Worm (Caenorhabditis elegans) whole organism, young adult: ENCODE results near the gene H29C22.1.
"Not testable (repeated sequence)": the region's sequence is repeated elsewhere in the genome, so short reads cannot be mapped to it uniquely, and the experiment has no call there.

Experiments used
- B0035.1 ChIP-seq: sonication (generic microtip); optimal IDR thresholded peaks from 2 replicates; lab custom pipeline; 2016; ENCODE audit warnings: missing genetic modification characterization, mild to moderate bottlenecking, missing compliant biosample characterization, missing genotype, missing genetic modification reagents
- B0261.1 ChIP-seq: sonication (generic microtip); optimal IDR thresholded peaks from 2 replicates; lab custom pipeline; 2016; ENCODE audit warnings: mild to moderate bottlenecking, missing genetic modification characterization, moderate library complexity, missing compliant biosample characterization
- B0336.3 ChIP-seq: fragments of 200-800 bp; sonication (Bioruptor generic); IDR thresholded peaks from 2 replicates; pipeline ENCODE4 v1.3.6; 2022; ENCODE audit warnings: missing genetic modification characterization, missing compliant biosample characterization
- C17E4.6 ChIP-seq: fragments of 200-800 bp; sonication (Bioruptor generic); IDR thresholded peaks from 2 replicates; pipeline ENCODE4 v1.3.6; 2022; ENCODE audit warnings: missing genetic modification reagents, missing genetic modification characterization, missing compliant biosample characterization
- D2030.7 ChIP-seq: fragments of 200-800 bp; sonication (Bioruptor generic); IDR thresholded peaks from 2 replicates; pipeline ENCODE4 v1.3.6; 2022; ENCODE audit warnings: missing genetic modification reagents, missing genetic modification characterization, missing compliant biosample characterization
- K11D2.4 ChIP-seq: fragments of 200-800 bp; sonication (Bioruptor generic); IDR thresholded peaks from 2 replicates; pipeline ENCODE4 v1.3.6; 2022; ENCODE audit warnings: missing genetic modification reagents, missing genetic modification characterization, missing compliant biosample characterization
- Y53F4B.3 ChIP-seq: fragments of 200-800 bp; sonication (Bioruptor generic); IDR thresholded peaks from 2 replicates; pipeline ENCODE4 v1.3.6; 2022; ENCODE audit warnings: missing genetic modification reagents, missing genetic modification characterization, missing compliant biosample characterization
- Y67H2A.10 ChIP-seq: fragments of 200-800 bp; sonication (Bioruptor generic); conservative IDR thresholded peaks from 2 replicates; pipeline ENCODE4 v1.3.6; 2022; ENCODE audit warnings: missing genetic modification reagents, missing genetic modification characterization, missing compliant biosample characterization
- Y79H2A.3 ChIP-seq: fragments of 200-800 bp; sonication (Bioruptor generic); conservative IDR thresholded peaks from 2 replicates; pipeline ENCODE4 v1.3.6; 2022; ENCODE audit warnings: missing genetic modification reagents, missing genetic modification characterization, missing compliant biosample characterization
- Y95B8A.8 ChIP-seq: fragments of 200-800 bp; sonication (Bioruptor generic); IDR thresholded peaks from 2 replicates; pipeline ENCODE4 v1.3.6; 2022; ENCODE audit warnings: missing genetic modification reagents, missing genetic modification characterization, missing compliant biosample characterization
- aptf-2 ChIP-seq: fragments of 200-800 bp; sonication (Bioruptor generic); conservative IDR thresholded peaks from 2 replicates; pipeline ENCODE4 v1.3.6; 2022; ENCODE audit warnings: missing genetic modification reagents, missing genetic modification characterization, missing compliant biosample characterization
- cebp-2 ChIP-seq: fragments of 200-800 bp; sonication (Bioruptor generic); IDR thresholded peaks from 2 replicates; pipeline ENCODE4 v1.3.6; 2022; ENCODE audit warnings: missing genetic modification characterization, missing compliant biosample characterization
- ceh-100 ChIP-seq: fragments of 200-800 bp; sonication (Bioruptor generic); IDR thresholded peaks from 2 replicates; pipeline ENCODE4 v1.3.6; 2022; ENCODE audit warnings: missing genetic modification reagents, missing genetic modification characterization, missing compliant biosample characterization
- ceh-40 ChIP-seq: fragments of 200-800 bp; sonication (Bioruptor generic); IDR thresholded peaks from 2 replicates; pipeline ENCODE4 v1.3.6; 2022; ENCODE audit warnings: missing genetic modification characterization, missing compliant biosample characterization
- ceh-79 ChIP-seq: sonication (generic microtip); optimal IDR thresholded peaks from 2 replicates; lab custom pipeline; 2017; ENCODE audit warnings: mild to moderate bottlenecking, missing genetic modification characterization, missing compliant biosample characterization
- egl-44 ChIP-seq: fragments of 200-800 bp; sonication (Bioruptor generic); IDR thresholded peaks from 2 replicates; pipeline ENCODE4 v1.3.6; 2022; ENCODE audit warnings: missing genetic modification reagents, missing genetic modification characterization, missing compliant biosample characterization
- egrh-3 ChIP-seq: fragments of 200-800 bp; sonication (Bioruptor generic); IDR thresholded peaks from 2 replicates; pipeline ENCODE4 v1.3.6; 2022; ENCODE audit warnings: missing genetic modification reagents, missing genetic modification characterization, missing compliant biosample characterization
- him-1 ChIP-seq: sonication (generic microtip); optimal IDR thresholded peaks from 2 replicates; lab custom pipeline; 2016; ENCODE audit warnings: missing genotype, missing genetic modification reagents, missing genetic modification characterization, missing compliant biosample characterization
- hlh-12 ChIP-seq: sonication (generic microtip); optimal IDR thresholded peaks from 2 replicates; lab custom pipeline; 2016; ENCODE audit warnings: missing genetic modification characterization, missing compliant biosample characterization
- hlh-26 ChIP-seq: fragments of 200-800 bp; sonication (Bioruptor generic); conservative IDR thresholded peaks from 2 replicates; pipeline ENCODE4 v1.3.6; 2022; ENCODE audit warnings: missing genetic modification reagents, missing genetic modification characterization, missing compliant biosample characterization
- lag-1 ChIP-seq: fragments of 200-800 bp; sonication (Bioruptor generic); IDR thresholded peaks from 2 replicates; pipeline ENCODE4 v1.3.6; 2022; ENCODE audit warnings: missing genetic modification reagents, missing genetic modification characterization, missing compliant biosample characterization
- lin-26 ChIP-seq: fragments of 200-800 bp; sonication (Bioruptor generic); IDR thresholded peaks from 2 replicates; pipeline ENCODE4 v1.3.6; 2022; ENCODE audit warnings: missing genetic modification reagents, missing genetic modification characterization, missing compliant biosample characterization
- lsl-1 ChIP-seq: fragments of 200-800 bp; sonication (Bioruptor generic); optimal IDR thresholded peaks from 2 replicates; lab custom pipeline; 2018; ENCODE audit warnings: mild to moderate bottlenecking, missing genetic modification characterization, moderate library complexity, missing compliant biosample characterization
- lsy-27 ChIP-seq: sonication (generic microtip); optimal IDR thresholded peaks from 2 replicates; lab custom pipeline; 2017; ENCODE audit warnings: missing genetic modification characterization, mild to moderate bottlenecking, missing compliant biosample characterization, antibody characterized with exemption, missing genotype, borderline replicate concordance; ENCODE audit not compliant: insufficient read depth
- madf-8 ChIP-seq: fragments of 200-800 bp; sonication (Bioruptor generic); conservative IDR thresholded peaks from 2 replicates; pipeline ENCODE4 v1.3.6; 2022; ENCODE audit warnings: missing genetic modification reagents, missing genetic modification characterization, missing compliant biosample characterization
- mcd-1 ChIP-seq: fragments of 200-800 bp; sonication (Bioruptor generic); IDR thresholded peaks from 2 replicates; pipeline ENCODE4 v1.3.6; 2022; ENCODE audit warnings: missing genetic modification reagents, missing genetic modification characterization, missing compliant biosample characterization
- nhr-90 ChIP-seq: sonication (generic microtip); optimal IDR thresholded peaks from 2 replicates; lab custom pipeline; 2016; ENCODE audit warnings: missing genotype, mild to moderate bottlenecking, missing genetic modification characterization, missing compliant biosample characterization
- rpc-1 ChIP-seq, 2 experiments: fragments of 150-350 bp in 1 of 2; sonication (generic microtip) in 1 of 2; optimal IDR thresholded peaks; 2 replicates each; lab custom pipeline; 2014 to 2018; ENCODE audit warnings: missing biosample characterization in 1 of 2, missing genetic modification characterization in 1 of 2, missing genetic modification reagents in 1 of 2, missing genotype in 1 of 2
- tbp1 ChIP-seq: fragments of 200-800 bp; sonication (Bioruptor generic); optimal IDR thresholded peaks from 2 replicates; lab custom pipeline; 2018; ENCODE audit warnings: mild to moderate bottlenecking, missing genetic modification characterization, missing compliant biosample characterization
- ztf-22 ChIP-seq: fragments of 200-800 bp; sonication (Bioruptor generic); optimal IDR thresholded peaks from 2 replicates; lab custom pipeline; 2018; ENCODE audit warnings: mild to moderate bottlenecking, missing genetic modification characterization, moderate library complexity, missing compliant biosample characterization
- ztf-25 ChIP-seq: fragments of 200-800 bp; sonication (Bioruptor generic); IDR thresholded peaks from 2 replicates; pipeline ENCODE4 v1.3.6; 2022; ENCODE audit warnings: missing genetic modification reagents, missing genetic modification characterization, missing compliant biosample characterization
- ztf-6 ChIP-seq: fragments of 200-800 bp; sonication (Bioruptor generic); IDR thresholded peaks from 2 replicates; pipeline ENCODE4 v1.3.6; 2022; ENCODE audit warnings: missing genetic modification reagents, missing genetic modification characterization, missing compliant biosample characterization

Gene H29C22.1

DNA sequence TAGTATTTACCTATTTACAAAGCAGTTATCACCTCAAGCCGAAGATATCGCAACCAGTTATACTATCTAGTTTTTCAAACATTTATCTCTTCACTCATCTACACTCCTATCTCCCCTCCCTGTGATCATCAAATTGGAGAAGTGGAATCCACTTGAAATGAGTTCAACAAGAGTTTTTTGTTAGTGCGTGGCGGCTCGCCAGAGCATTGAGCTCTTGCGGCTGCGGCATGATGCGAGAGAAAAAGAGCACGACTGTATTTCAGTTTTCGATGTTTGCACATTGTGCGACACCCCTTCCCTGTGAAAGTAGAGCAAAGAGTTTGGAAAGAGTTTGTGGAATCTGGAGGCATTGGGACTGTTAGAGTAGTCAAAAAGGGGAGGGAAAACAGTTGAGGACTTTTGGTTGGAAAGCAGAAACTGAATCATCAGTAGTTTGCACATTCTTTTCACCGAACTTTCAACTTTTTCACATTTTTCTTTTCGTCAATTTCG, 19.6 kb upstream of the H29C22.1 start, which contains the start of gene T20B5.2:
Gene T20B5.2 (plus strand): TSS at position 442 of the 492 bp plus-strand sequence.
- TF ChIP-seq madf-8 (GFP tag; lab: Robert Waterston, UW) (no peak), hlh-12 (tag; lab: Kevin White, UChicago) (no peak), K11D2.4 (GFP tag; lab: Robert Waterston, UW) (no peak), ztf-6 (GFP tag; lab: Robert Waterston, UW) (no peak), lsl-1 (GFP tag; lab: Kevin White, UChicago) (no peak), lag-1 (GFP tag; lab: Robert Waterston, UW) (no peak), ztf-25 (GFP tag; lab: Robert Waterston, UW) (no peak), mcd-1 (GFP tag; lab: Robert Waterston, UW) (no peak), lsy-27 (tag; lab: Kevin White, UChicago) (no peak)

DNA sequence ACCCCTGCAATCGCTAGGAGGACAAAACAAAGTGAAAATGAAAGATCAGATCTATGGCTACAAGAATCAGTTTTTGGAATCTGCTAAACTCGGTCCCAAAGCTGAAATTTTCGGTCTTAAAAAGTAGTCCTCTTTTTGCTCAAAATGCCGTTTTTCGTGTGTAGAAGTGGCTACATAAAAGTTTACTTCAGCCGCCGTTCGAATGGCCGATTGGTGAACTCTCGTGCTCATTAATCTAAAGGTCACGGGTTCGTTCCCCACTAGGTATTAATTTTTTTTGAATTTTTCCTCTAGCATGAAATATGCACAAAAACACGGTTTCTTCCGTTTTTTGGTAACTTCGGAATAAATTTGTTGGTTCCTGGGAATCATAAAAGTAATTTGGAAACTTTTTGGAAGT, 14.6 kb upstream of the H29C22.1 start:
- peak; percentile 87 for TF ChIP-seq lin-26
- peak; percentile 23 for TF ChIP-seq B0261.1 (tag; lab: Kevin White, UChicago)
- 0 out of 2 replicates have a peak, but pooled peaks have one; percentile 14 for TF ChIP-seq Y53F4B.3 (GFP tag; lab: Robert Waterston, UW)
- 0 out of 2 replicates have a peak, but pooled peaks have one; percentile 29 for TF ChIP-seq egl-44 (GFP tag; lab: Robert Waterston, UW)
- TF ChIP-seq ceh-100 (GFP tag; lab: Robert Waterston, UW) = 0 out of 2 replicates have a peak, but pooled peaks have one; percentile 23
- peak; percentile 29; the same call in 1 of the 2 replicates for TF ChIP-seq D2030.7
- 0 out of 2 replicates have a peak, but pooled peaks have one; percentile 16 for TF ChIP-seq cebp-2 (GFP tag; lab: Robert Waterston, UW)
- TF ChIP-seq tbp1 = peak; percentile 75
- TF ChIP-seq rpc-1 (optimal IDR thresholded peaks at IDR 0.05; lab: Kevin White, UChicago) = not testable (repeated sequence)
- peak; percentile 45 for TF ChIP-seq rpc-1 (tag; optimal IDR thresholded peaks at IDR 0.05; lab: Kevin White, UChicago)
- peak; percentile 71; the same call in 1 of the 2 replicates for TF ChIP-seq ceh-40 (GFP tag; lab: Robert Waterston, UW)

DNA sequence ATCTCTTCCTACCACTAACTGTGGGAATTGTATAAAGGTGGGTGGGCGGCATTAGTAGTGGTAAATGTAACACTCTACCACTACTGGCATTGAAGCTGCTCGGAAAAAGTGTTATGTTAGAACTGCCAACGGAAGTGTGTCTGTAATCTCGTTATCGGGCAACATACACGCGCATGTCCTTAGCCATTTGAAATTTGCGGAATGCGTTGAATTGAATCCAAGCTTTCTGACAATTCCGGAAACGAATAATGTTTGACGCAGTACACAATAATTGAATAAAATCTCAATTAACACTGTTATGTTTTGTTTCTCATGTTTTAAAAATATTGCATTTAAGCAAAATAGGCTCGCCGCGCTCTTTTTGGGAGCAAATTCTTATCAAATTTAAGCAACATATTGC, 13.8 kb upstream of the H29C22.1 start:
- TF ChIP-seq Y67H2A.10 (GFP tag; lab: Robert Waterston, UW) (no peak), egrh-3 (GFP tag; lab: Robert Waterston, UW) (no peak), aptf-2 (GFP tag; lab: Robert Waterston, UW) (no peak), ceh-79 (no peak), B0261.1 (tag; lab: Kevin White, UChicago) (no peak), Y95B8A.8 (GFP tag; lab: Robert Waterston, UW) (no peak), C17E4.6 (GFP tag; lab: Robert Waterston, UW) (no peak), ztf-22 (GFP tag; lab: Kevin White, UChicago) (no peak), nhr-90 (no peak), him-1 (tag; lab: Kevin White, UChicago) (no peak), cebp-2 (GFP tag; lab: Robert Waterston, UW) (no peak), rpc-1 (optimal IDR thresholded peaks at IDR 0.05; lab: Kevin White, UChicago) (no peak), rpc-1 (tag; optimal IDR thresholded peaks at IDR 0.05; lab: Kevin White, UChicago) (no peak), B0035.1 (tag; lab: Kevin White, UChicago) (no peak), egl-44 (GFP tag; lab: Robert Waterston, UW) (no peak), hlh-26 (GFP tag; lab: Robert Waterston, UW) (no peak), B0336.3 (no peak)

ce11 chrX:9319080-9319479, 8.0 kb upstream of the H29C22.1 start, which contains the start of gene npr-7:
TSS of gene npr-7 (minus strand) at chrX:9319180.
- TF ChIP-seq Y79H2A.3 (GFP tag; lab: Robert Waterston, UW) = no peak
- TF ChIP-seq, all 124 proteins: peak for 0
